Worm (Caenorhabditis elegans) whole organism, L4/young adult: ENCODE results near the gene F43C9.2.

ENCODE experiments used
- dao-5 ChIP-seq: sonication (generic microtip); optimal IDR thresholded peaks from 2 replicates; lab custom pipeline; 2016; ENCODE audit warnings: missing genotype, missing genetic modification characterization, moderate library complexity, missing compliant biosample characterization
- him-1 ChIP-seq: sonication (generic microtip); optimal IDR thresholded peaks from 2 replicates; lab custom pipeline; 2016; ENCODE audit warnings: missing genotype, missing genetic modification reagents, missing genetic modification characterization, missing compliant biosample characterization

ce11 chrX:4800892-4801291 is 17.5 kb downstream of the F43C9.2 start:
- TF ChIP-seq him-1 (tag; lab: Kevin White, UChicago) = no peak
- TF ChIP-seq dao-5 = no peak
